Worm (Caenorhabditis elegans) whole organism, L4 larva: ENCODE results near the gene kdp-1.

ENCODE experiments used
- F10B5.3 ChIP-seq: sonication (generic microtip); optimal IDR thresholded peaks from 2 replicates; lab custom pipeline; 2016; ENCODE audit warnings: mild to moderate bottlenecking, missing genetic modification characterization, missing compliant biosample characterization
- F26F4.8 ChIP-seq: fragments of 200-800 bp; sonication (Bioruptor generic); conservative IDR thresholded peaks from 2 replicates; pipeline ENCODE4 v1.3.6; 2022; ENCODE audit warnings: missing genetic modification characterization, missing compliant biosample characterization
- F44E2.7 ChIP-seq: fragments of 200-800 bp; sonication (Bioruptor generic); IDR thresholded peaks from 2 replicates; pipeline ENCODE4 v2.1.2; 2022; ENCODE audit warnings: missing genetic modification characterization, missing compliant biosample characterization
- F49E8.2 ChIP-seq: sonication (generic microtip); optimal IDR thresholded peaks from 2 replicates; lab custom pipeline; 2016; ENCODE audit warnings: missing compliant biosample characterization, mild to moderate bottlenecking, missing genetic modification characterization, borderline replicate concordance
- T20F7.1 ChIP-seq: fragments of 200-800 bp; sonication (Bioruptor generic); optimal IDR thresholded peaks from 2 replicates; lab custom pipeline; 2018; ENCODE audit warnings: mild to moderate bottlenecking, missing genetic modification characterization, missing compliant biosample characterization
- Y105C5A.15 ChIP-seq: fragments of 200-800 bp; sonication (Bioruptor generic); IDR thresholded peaks from 2 replicates; pipeline ENCODE4 v1.3.6; 2022; ENCODE audit warnings: missing genetic modification characterization, missing compliant biosample characterization
- Y48G9A.11 ChIP-seq: fragments of 200-800 bp; sonication (Bioruptor generic); IDR thresholded peaks from 2 replicates; pipeline ENCODE4 v1.3.6; 2022; ENCODE audit warnings: missing genetic modification reagents, missing genetic modification characterization, missing compliant biosample characterization
- Y75B8A.6 ChIP-seq: fragments of 200-800 bp; sonication (Bioruptor generic); IDR thresholded peaks from 2 replicates; pipeline ENCODE4 v1.3.6; 2022; ENCODE audit warnings: missing genetic modification reagents, missing genetic modification characterization, missing compliant biosample characterization
- ZK546.5 ChIP-seq, 2 experiments: sonication (generic microtip); optimal IDR thresholded peaks; 2 replicates each; lab custom pipeline; 2017; ENCODE audit warnings: missing biosample characterization in 2 of 2, missing genetic modification characterization in 2 of 2
- aha-1 ChIP-seq: fragments of 150-350 bp; peaks from one replicate; lab custom pipeline; 2014; ENCODE audit warnings: missing biosample characterization, missing genetic modification characterization
- attf-4 ChIP-seq: sonication (generic microtip); optimal IDR thresholded peaks from 3 replicates; lab custom pipeline; 2017; ENCODE audit warnings: missing biosample characterization, missing genetic modification characterization
- ceh-44 ChIP-seq: fragments of 200-800 bp; sonication (Bioruptor generic); IDR thresholded peaks from 2 replicates; pipeline ENCODE4 v1.3.6; 2022; ENCODE audit warnings: missing genetic modification reagents, missing genetic modification characterization, missing compliant biosample characterization
- ceh-82 ChIP-seq: sonication (generic microtip); optimal IDR thresholded peaks from 2 replicates; lab custom pipeline; 2017; ENCODE audit warnings: missing biosample characterization, missing genetic modification characterization
- ces-1 ChIP-seq: fragments of 150-350 bp; sonication (generic microtip); optimal IDR thresholded peaks from 4 replicates; lab custom pipeline; 2014; ENCODE audit warnings: missing biosample characterization, missing genetic modification reagents, missing genetic modification characterization
- dmd-6 ChIP-seq: fragments of 200-800 bp; sonication (Bioruptor generic); IDR thresholded peaks from 2 replicates; pipeline ENCODE4 v1.3.6; 2022; ENCODE audit warnings: missing genetic modification reagents, missing genetic modification characterization, missing compliant biosample characterization
- dmd-8 ChIP-seq: fragments of 200-800 bp; sonication (Bioruptor generic); IDR thresholded peaks from 2 replicates; pipeline ENCODE4 v1.3.6; 2022; ENCODE audit warnings: missing genetic modification characterization, missing compliant biosample characterization
- dve-1 ChIP-seq: sonication (generic microtip); optimal IDR thresholded peaks from 2 replicates; lab custom pipeline; 2017; ENCODE audit warnings: antibody characterized with exemption, mild to moderate bottlenecking, missing genetic modification characterization, missing compliant biosample characterization; ENCODE audit not compliant: insufficient read depth
- egl-27 ChIP-seq: sonication (generic microtip); optimal IDR thresholded peaks from 3 replicates; lab custom pipeline; 2017; ENCODE audit warnings: missing biosample characterization, missing genetic modification reagents, missing genetic modification characterization
- egl-43 ChIP-seq: fragments of 200-800 bp; sonication (Bioruptor generic); IDR thresholded peaks from 2 replicates; pipeline ENCODE4 v1.3.6; 2022; ENCODE audit warnings: missing genetic modification reagents, missing genetic modification characterization, missing compliant biosample characterization
- fkh-10 ChIP-seq: fragments of 150-350 bp; optimal IDR thresholded peaks from 2 replicates; lab custom pipeline; 2014; ENCODE audit warnings: missing biosample characterization, missing genetic modification reagents, missing genetic modification characterization
- gei-8 ChIP-seq: fragments of 200-800 bp; sonication (Bioruptor generic); optimal IDR thresholded peaks from 2 replicates; lab custom pipeline; 2018; ENCODE audit warnings: mild to moderate bottlenecking, missing genetic modification characterization, missing compliant biosample characterization
- hmg-1.1 ChIP-seq: fragments of 200-800 bp; sonication (Bioruptor generic); IDR thresholded peaks from 2 replicates; pipeline ENCODE4 v1.3.6; 2022; ENCODE audit warnings: missing genetic modification reagents, missing genetic modification characterization, missing compliant biosample characterization
- jun-1 ChIP-seq: fragments of 150-350 bp; optimal IDR thresholded peaks from 2 replicates; lab custom pipeline; 2014; ENCODE audit warnings: missing biosample characterization, missing genetic modification reagents, missing genetic modification characterization
- lin-1 ChIP-seq: fragments of 200-800 bp; sonication (Bioruptor generic); IDR thresholded peaks from 2 replicates; pipeline ENCODE4 v1.3.6; 2022; ENCODE audit warnings: missing genetic modification reagents, missing genetic modification characterization, missing compliant biosample characterization
- lin-13 ChIP-seq: fragments of 150-350 bp; optimal IDR thresholded peaks from 2 replicates; lab custom pipeline; 2014; ENCODE audit warnings: missing biosample characterization, missing genetic modification reagents, missing genetic modification characterization
- lin-15B ChIP-seq: fragments of 150-350 bp; sonication (generic microtip); optimal IDR thresholded peaks from 3 replicates; lab custom pipeline; 2014; ENCODE audit warnings: missing biosample characterization, missing genetic modification characterization
- lin-29 ChIP-seq: fragments of 200-800 bp; sonication (Bioruptor generic); IDR thresholded peaks from 2 replicates; pipeline ENCODE4 v1.3.6; 2022; ENCODE audit warnings: missing genetic modification reagents, missing genetic modification characterization, missing compliant biosample characterization
- lin-38 ChIP-seq: fragments of 200-800 bp; sonication (Bioruptor generic); IDR thresholded peaks from 2 replicates; pipeline ENCODE4 v1.3.6; 2022; ENCODE audit warnings: missing genetic modification reagents, missing genetic modification characterization, missing compliant biosample characterization
- lin-39 ChIP-seq: fragments of 150-350 bp; optimal IDR thresholded peaks from 2 replicates; lab custom pipeline; 2014; ENCODE audit warnings: missing biosample characterization, missing genetic modification reagents, missing genetic modification characterization
- lsy-2 ChIP-seq, 2 experiments: fragments of 150-350 bp in 1 of 2; sonication (generic microtip) in 1 of 2; optimal IDR thresholded peaks; 2 replicates each; lab custom pipeline; 2014 to 2017; ENCODE audit warnings: missing biosample characterization in 2 of 2, missing genetic modification characterization in 2 of 2
- mdl-1 ChIP-seq, 2 experiments: fragments of 150-350 bp in 1 of 2; sonication (generic microtip) in 1 of 2; optimal IDR thresholded peaks; 2 replicates each; lab custom pipeline; 2014 to 2017; ENCODE audit warnings: missing biosample characterization in 2 of 2, missing genetic modification characterization in 2 of 2
- mdt-29 ChIP-seq: fragments of 200-800 bp; sonication (Bioruptor generic); IDR thresholded peaks from 2 replicates; pipeline ENCODE4 v1.3.6; 2022; ENCODE audit warnings: missing genetic modification reagents, missing genetic modification characterization, missing compliant biosample characterization
- nhr-102 ChIP-seq: sonication (generic microtip); optimal IDR thresholded peaks from 2 replicates; lab custom pipeline; 2016; ENCODE audit warnings: mild to moderate bottlenecking, missing genetic modification characterization, moderate library complexity, missing compliant biosample characterization
- nhr-237 ChIP-seq: sonication (generic microtip); optimal IDR thresholded peaks from 2 replicates; lab custom pipeline; 2017; ENCODE audit warnings: missing biosample characterization, missing genetic modification characterization
- nhr-25 ChIP-seq: sonication (generic microtip); optimal IDR thresholded peaks from 2 replicates; lab custom pipeline; 2017; ENCODE audit warnings: missing genetic modification characterization, mild to moderate bottlenecking, missing compliant biosample characterization, antibody characterized with exemption, moderate library complexity, borderline replicate concordance; ENCODE audit not compliant: insufficient read depth
- nhr-28 ChIP-seq: fragments of 150-350 bp; optimal IDR thresholded peaks from 2 replicates; lab custom pipeline; 2014; ENCODE audit warnings: missing biosample characterization, missing genetic modification characterization
- nhr-42 ChIP-seq: fragments of 200-800 bp; sonication (Bioruptor generic); IDR thresholded peaks from 2 replicates; pipeline ENCODE4 v1.3.6; 2022; ENCODE audit warnings: missing genetic modification characterization, missing compliant biosample characterization
- nhr-6 ChIP-seq: fragments of 150-350 bp; optimal IDR thresholded peaks from 2 replicates; lab custom pipeline; 2014; ENCODE audit warnings: missing biosample characterization, missing genetic modification characterization
- pha-4 ChIP-seq, 2 experiments: fragments of 150-350 bp in 1 of 2; fragments of 200-800 bp in 1 of 2; sonication (Bioruptor generic) in 1 of 2; IDR thresholded peaks in 1 of 2; optimal IDR thresholded peaks in 1 of 2; 2 replicates each; pipeline versions ENCODE4 v1.3.6 to Lab custom; 2014 to 2022; ENCODE audit warnings: missing genetic modification characterization in 2 of 2, missing genetic modification reagents in 2 of 2, missing biosample characterization in 1 of 2, missing compliant biosample characterization in 1 of 2
- rbr-2 ChIP-seq: sonication (generic microtip); optimal IDR thresholded peaks from 2 replicates; lab custom pipeline; 2016; ENCODE audit warnings: missing genotype, missing genetic modification characterization, missing compliant biosample characterization
- saeg-2 ChIP-seq: fragments of 200-800 bp; sonication (Bioruptor generic); IDR thresholded peaks from 2 replicates; pipeline ENCODE4 v1.3.6; 2022; ENCODE audit warnings: missing genetic modification reagents, missing genetic modification characterization, missing compliant biosample characterization
- sdz-12 ChIP-seq: fragments of 200-800 bp; sonication (Bioruptor generic); optimal IDR thresholded peaks from 2 replicates; lab custom pipeline; 2018; ENCODE audit warnings: mild to moderate bottlenecking, missing genetic modification characterization, missing compliant biosample characterization
- snpc-4 ChIP-seq: fragments of 150-350 bp; optimal IDR thresholded peaks from 2 replicates; lab custom pipeline; 2014; ENCODE audit warnings: missing biosample characterization, missing genetic modification characterization
- spr-1 ChIP-seq: sonication (generic microtip); optimal IDR thresholded peaks from 2 replicates; lab custom pipeline; 2016; ENCODE audit warnings: mild to moderate bottlenecking, missing genetic modification characterization, missing compliant biosample characterization
- unc-130 ChIP-seq: sonication (generic microtip); optimal IDR thresholded peaks from 2 replicates; lab custom pipeline; 2016; ENCODE audit warnings: missing genetic modification reagents, missing genetic modification characterization, missing compliant biosample characterization
- unc-39 ChIP-seq: sonication (generic microtip); optimal IDR thresholded peaks from 2 replicates; lab custom pipeline; 2017; ENCODE audit warnings: missing biosample characterization, missing genetic modification characterization
- zfp-2 ChIP-seq: sonication (generic microtip); optimal IDR thresholded peaks from 2 replicates; lab custom pipeline; 2016; ENCODE audit warnings: mild to moderate bottlenecking, missing genetic modification characterization, missing compliant biosample characterization
- zfp-3 ChIP-seq: fragments of 200-800 bp; sonication (Bioruptor generic); conservative IDR thresholded peaks from 2 replicates; pipeline ENCODE4 v1.3.6; 2022; ENCODE audit warnings: missing genetic modification reagents, missing genetic modification characterization, missing compliant biosample characterization
- ztf-7 ChIP-seq: fragments of 150-350 bp; optimal IDR thresholded peaks from 2 replicates; lab custom pipeline; 2014; ENCODE audit warnings: missing biosample characterization, missing genetic modification characterization

The kdp-1 gene

ce11 chrIV:13314181-13314580 lies 14.2 kb downstream of the kdp-1 start (continued):
- no peak for TF ChIP-seq ZK546.5 (tag; optimal IDR thresholded peaks at IDR 0.05; lab: Kevin White, UChicago)
- no peak for TF ChIP-seq saeg-2 (GFP tag; lab: Robert Waterston, UW)
- no peak for TF ChIP-seq gei-8 (GFP tag; lab: Kevin White, UChicago)
- TF ChIP-seq lsy-2 (tag; optimal IDR thresholded peaks at IDR 0.05; lab: Kevin White, UChicago): peak in 1 of 2 experiments; percentile 39
- no peak for TF ChIP-seq zfp-3 (GFP tag; lab: Robert Waterston, UW)
- TF ChIP-seq ztf-7 (tag; lab: Kevin White, UChicago): no peak
- no peak for TF ChIP-seq snpc-4
- no peak for TF ChIP-seq fkh-10 (GFP tag; lab: Kevin White, UChicago)
- TF ChIP-seq nhr-102: peak; percentile 72
- no peak for TF ChIP-seq zfp-2 (tag; lab: Kevin White, UChicago)
- TF ChIP-seq ceh-44 (GFP tag; lab: Robert Waterston, UW): no peak
- peak; percentile 7; the same call in 1 of the 2 replicates for TF ChIP-seq pha-4 (GFP tag; IDR thresholded peaks at IDR 0.05; lab: Robert Waterston, UW)
- TF ChIP-seq pha-4 (tag; optimal IDR thresholded peaks at IDR 0.05; lab: Kevin White, UChicago): no peak
- TF ChIP-seq hmg-1.1: no peak
- no peak for TF ChIP-seq F49E8.2
- no peak for TF ChIP-seq F44E2.7 (GFP tag; lab: Robert Waterston, UW)
- TF ChIP-seq lin-29 (GFP tag; lab: Robert Waterston, UW): no peak
- no peak for TF ChIP-seq Y48G9A.11 (GFP tag; lab: Robert Waterston, UW)
- no peak for TF ChIP-seq unc-130
- no peak for TF ChIP-seq aha-1
- no peak for TF ChIP-seq ceh-82 (tag; lab: Kevin White, UChicago)
- TF ChIP-seq unc-39: no peak
- TF ChIP-seq rbr-2: no peak
- TF ChIP-seq F26F4.8 (GFP tag; lab: Robert Waterston, UW): no peak
- TF ChIP-seq nhr-28 (tag; lab: Kevin White, UChicago): peak; percentile 99
- no peak for TF ChIP-seq Y105C5A.15
- TF ChIP-seq T20F7.1: peak; percentile 10
- peak in 1 of 2 experiments; percentile 24 for TF ChIP-seq mdl-1 (tag; optimal IDR thresholded peaks at IDR 0.05; lab: Kevin White, UChicago)
- no peak for TF ChIP-seq nhr-237
- no peak for TF ChIP-seq sdz-12
- no peak for TF ChIP-seq nhr-6 (tag; lab: Kevin White, UChicago)

- TF ChIP-seq lin-38 (0 out of 2 replicates have a peak, but pooled peaks have one; percentile 6), nhr-42 (no peak)
Observed at ce11 chrIV:13315344-13315743, 15.4 kb downstream of the kdp-1 start, which contains the start of gene fat-1. fat-1 (plus strand) TSS chrIV:13315644.

- no peak for TF ChIP-seq egl-43 (GFP tag; lab: Robert Waterston, UW)
- TF ChIP-seq jun-1 (tag; lab: Kevin White, UChicago): peak; percentile 59
- TF ChIP-seq mdl-1 (tag; optimal IDR thresholded peaks at IDR 0.05; lab: Kevin White, UChicago): peak in 1 of 2 experiments; percentile 61
- TF ChIP-seq attf-4 (tag; lab: Kevin White, UChicago): no peak
- 0 out of 2 replicates have a peak, but pooled peaks have one; percentile 12 for TF ChIP-seq Y75B8A.6 (GFP tag; lab: Robert Waterston, UW)
- TF ChIP-seq F26F4.8 (GFP tag; lab: Robert Waterston, UW): no peak
- no peak for TF ChIP-seq dmd-8 (GFP tag; lab: Robert Waterston, UW)
- TF ChIP-seq dve-1: peak; percentile 98
- no peak for TF ChIP-seq nhr-25 (tag; lab: Kevin White, UChicago)
- TF ChIP-seq dmd-6 (GFP tag; lab: Robert Waterston, UW): peak; percentile 87
- peak; percentile 43; the same call in 1 of the 2 replicates for TF ChIP-seq lin-1 (GFP tag; lab: Robert Waterston, UW)
- TF ChIP-seq lin-15B: no peak
- 0 out of 2 replicates have a peak, but pooled peaks have one; percentile 48 for TF ChIP-seq nhr-42
- TF ChIP-seq snpc-4: no peak
- no peak for TF ChIP-seq nhr-237
- peak; percentile 91; the same call in 1 of the 2 replicates for TF ChIP-seq zfp-3 (GFP tag; lab: Robert Waterston, UW)
- TF ChIP-seq F10B5.3 (tag; lab: Kevin White, UChicago): no peak
- TF ChIP-seq nhr-6 (tag; lab: Kevin White, UChicago): no peak
- TF ChIP-seq mdt-29 (GFP tag; lab: Robert Waterston, UW): peak; percentile 87
- no peak for TF ChIP-seq Y48G9A.11 (GFP tag; lab: Robert Waterston, UW)
- no peak for TF ChIP-seq lin-13 (GFP tag; lab: Kevin White, UChicago)
- no peak for TF ChIP-seq lin-39 (tag; lab: Kevin White, UChicago)
- TF ChIP-seq spr-1 (tag; lab: Kevin White, UChicago): peak; percentile 1
- no peak for TF ChIP-seq ces-1 (GFP tag; lab: Kevin White, UChicago)
- TF ChIP-seq egl-27 (tag; lab: Kevin White, UChicago): no peak
Observed at ce11 chrIV:13318773-13319172, 18.8 kb downstream of the kdp-1 start.
